Worm (Caenorhabditis elegans): ENCODE data around the gene attf-2.

- TF ChIP-seq dao-5 (tag; optimal IDR thresholded peaks at IDR 0.05) (no peak), him-1 (tag; optimal IDR thresholded peaks at IDR 0.05) (no peak), W03F9.2 (tag; optimal IDR thresholded peaks at IDR 0.05) (no peak)
Measured at ce11 chrV:7164210-7164609, 31.7 kb downstream of the attf-2 start, which contains the start of gene srh-83.
